Worm (Caenorhabditis elegans): ENCODE results near the gene Y59H11AM.4.

DNA sequence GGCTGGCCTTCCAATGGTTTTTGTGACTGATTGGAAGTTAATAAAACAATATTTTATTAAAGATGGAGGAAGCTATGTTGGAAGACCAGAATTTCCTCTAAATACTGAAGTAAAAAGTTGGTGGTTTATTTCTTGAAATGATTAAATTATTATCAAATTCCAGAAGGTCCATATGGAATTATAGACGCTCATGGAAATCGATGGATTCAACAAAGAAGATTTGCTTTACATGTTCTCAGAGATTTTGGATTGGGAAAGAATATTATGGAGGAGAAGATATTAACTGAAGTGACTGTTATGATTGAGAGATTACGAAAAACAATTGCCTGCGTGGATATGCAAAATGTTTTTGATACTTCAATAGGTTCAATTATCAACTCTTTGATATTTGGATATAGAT lies 45.2 kb upstream of the Y59H11AM.4 start:
- TF ChIP-seq B0310.2 (tag; optimal IDR thresholded peaks at IDR 0.05) = no peak
- no peak for TF ChIP-seq ceh-36 (tag; optimal IDR thresholded peaks at IDR 0.05)
- TF ChIP-seq tra-4 (tag; optimal IDR thresholded peaks at IDR 0.05) = no peak
- TF ChIP-seq ama-1 (optimal IDR thresholded peaks at IDR 0.05) = no peak
- TF ChIP-seq hmg-4 (GFP tag; optimal IDR thresholded peaks at IDR 0.05) = no peak
- TF ChIP-seq tbx-11 (GFP tag; IDR thresholded peaks at IDR 0.05) = no peak
- TF ChIP-seq ets-7 (tag; optimal IDR thresholded peaks at IDR 0.05) = no peak
- TF ChIP-seq flt-1 (GFP tag; IDR thresholded peaks at IDR 0.05) = no peak
- TF ChIP-seq ceh-13 (GFP tag; optimal IDR thresholded peaks at IDR 0.05) = no peak
- TF ChIP-seq aly-1 (tag; optimal IDR thresholded peaks at IDR 0.05) = no peak

Measured in whole organism, early embryonic.